Worm (Caenorhabditis elegans) whole organism, early embryonic: ENCODE data around the gene miz-1.

Source experiments
- B0310.2 ChIP-seq: sonication (generic microtip); optimal IDR thresholded peaks from 2 replicates; lab custom pipeline; 2016; ENCODE audit warnings: mild to moderate bottlenecking, missing genetic modification characterization, missing compliant biosample characterization
- F13C5.2 ChIP-seq: sonication (generic microtip); optimal IDR thresholded peaks from 2 replicates; lab custom pipeline; 2017; ENCODE audit warnings: mild to moderate bottlenecking, missing genetic modification characterization, inconsistent platforms, missing compliant biosample characterization
- aly-1 ChIP-seq: sonication (generic microtip); optimal IDR thresholded peaks from 2 replicates; lab custom pipeline; 2016; ENCODE audit warnings: missing genetic modification characterization, missing compliant biosample characterization
- ama-1 ChIP-seq: fragments of 150-350 bp; optimal IDR thresholded peaks from 2 replicates; lab custom pipeline; 2014
- ceh-13 ChIP-seq: fragments of 200-800 bp; sonication (Bioruptor generic); optimal IDR thresholded peaks from 2 replicates; lab custom pipeline; 2018; ENCODE audit warnings: mild to moderate bottlenecking, missing genetic modification characterization, missing compliant biosample characterization
- ceh-36 ChIP-seq: sonication (generic microtip); optimal IDR thresholded peaks from 2 replicates; lab custom pipeline; 2016; ENCODE audit warnings: missing genetic modification characterization, inconsistent platforms, missing compliant biosample characterization
- ets-7 ChIP-seq: sonication (generic microtip); optimal IDR thresholded peaks from 2 replicates; lab custom pipeline; 2016; ENCODE audit warnings: missing genotype, missing genetic modification characterization, missing compliant biosample characterization
- flt-1 ChIP-seq: fragments of 200-800 bp; sonication (Bioruptor generic); IDR thresholded peaks from 2 replicates; pipeline ENCODE4 v1.3.6; 2022; ENCODE audit warnings: missing genetic modification characterization, missing compliant biosample characterization
- hmbx-1 ChIP-seq: sonication (generic microtip); optimal IDR thresholded peaks from 2 replicates; lab custom pipeline; 2016; ENCODE audit warnings: mild to moderate bottlenecking, missing genetic modification characterization, missing compliant biosample characterization
- hmg-4 ChIP-seq: fragments of 200-800 bp; sonication (Bioruptor generic); optimal IDR thresholded peaks from 2 replicates; lab custom pipeline; 2018; ENCODE audit warnings: mild to moderate bottlenecking, missing genetic modification characterization, missing compliant biosample characterization
- hnd-1 ChIP-seq: sonication (generic microtip); optimal IDR thresholded peaks from 2 replicates; lab custom pipeline; 2016; ENCODE audit warnings: missing genetic modification characterization, missing compliant biosample characterization
- pes-1 ChIP-seq: fragments of 200-800 bp; sonication (Bioruptor generic); IDR thresholded peaks from 2 replicates; pipeline ENCODE4 v1.3.6; 2022; ENCODE audit warnings: missing genetic modification reagents, missing genetic modification characterization, missing compliant biosample characterization
- scrt-1 ChIP-seq: fragments of 200-800 bp; sonication (Bioruptor generic); IDR thresholded peaks from 2 replicates; pipeline ENCODE4 v1.3.6; 2022; ENCODE audit warnings: missing genetic modification characterization, missing compliant biosample characterization
- sea-1 ChIP-seq: fragments of 200-800 bp; sonication (Bioruptor generic); conservative IDR thresholded peaks from 2 replicates; pipeline ENCODE4 v1.3.6; 2022; ENCODE audit warnings: missing genetic modification characterization, missing compliant biosample characterization
- tbx-11 ChIP-seq: fragments of 200-800 bp; sonication (Bioruptor generic); IDR thresholded peaks from 2 replicates; pipeline ENCODE4 v1.3.6; 2022; ENCODE audit warnings: missing genetic modification characterization, missing compliant biosample characterization
- tbx-37 ChIP-seq: fragments of 200-800 bp; sonication (Bioruptor generic); conservative IDR thresholded peaks from 2 replicates; pipeline ENCODE4 v1.3.6; 2022; ENCODE audit warnings: missing genetic modification reagents, missing genetic modification characterization, missing compliant biosample characterization
- tra-4 ChIP-seq: sonication (generic microtip); optimal IDR thresholded peaks from 2 replicates; lab custom pipeline; 2017; ENCODE audit warnings: missing genetic modification characterization, missing compliant biosample characterization

miz-1 gene

ce11 chrIV:10812099-10812498, at the start of gene miz-1:
miz-1 (plus strand) TSS chrIV:10812399.
- TF ChIP-seq flt-1 (GFP tag; lab: Robert Waterston, UW): no peak
- TF ChIP-seq pes-1 (GFP tag; lab: Robert Waterston, UW): no peak
- TF ChIP-seq ets-7 (tag; lab: Kevin White, UChicago): no peak
- TF ChIP-seq scrt-1 (GFP tag; lab: Robert Waterston, UW): no peak
- no peak for TF ChIP-seq ceh-13 (GFP tag; lab: Kevin White, UChicago)
- TF ChIP-seq B0310.2 (tag; lab: Kevin White, UChicago): no peak
- TF ChIP-seq hmg-4 (GFP tag; lab: Kevin White, UChicago): no peak
- TF ChIP-seq tbx-11: no peak
- no peak for TF ChIP-seq tbx-37
- TF ChIP-seq tra-4 (tag; lab: Kevin White, UChicago): no peak
- no peak for TF ChIP-seq sea-1 (GFP tag; lab: Robert Waterston, UW)
- TF ChIP-seq hnd-1: no peak
- no peak for TF ChIP-seq ceh-36 (tag; lab: Kevin White, UChicago)
- no peak for TF ChIP-seq ama-1 (lab: Kevin White, UChicago)

- TF ChIP-seq hnd-1 (no peak), hmg-4 (GFP tag; lab: Kevin White, UChicago) (no peak), tbx-11 (no peak), tbx-37 (no peak), ets-7 (tag; lab: Kevin White, UChicago) (no peak), aly-1 (no peak), hmbx-1 (no peak), tra-4 (tag; lab: Kevin White, UChicago) (no peak), flt-1 (GFP tag; lab: Robert Waterston, UW) (no peak), sea-1 (GFP tag; lab: Robert Waterston, UW) (no peak), pes-1 (GFP tag; lab: Robert Waterston, UW) (no peak), ceh-13 (GFP tag; lab: Kevin White, UChicago) (no peak), B0310.2 (tag; lab: Kevin White, UChicago) (no peak), ceh-36 (tag; lab: Kevin White, UChicago) (no peak), scrt-1 (GFP tag; lab: Robert Waterston, UW) (no peak), ama-1 (lab: Kevin White, UChicago) (no peak), F13C5.2 (tag; lab: Kevin White, UChicago) (no peak)
These were observed 48.0 kb upstream of the miz-1 start, which contains the start of gene T25B9.11 for ce11 chrIV:10764206-10764605. T25B9.11 (plus strand) TSS chrIV:10764506.

ce11 chrIV:10765053-10765452, 47.1 kb upstream of the miz-1 start, which contains the start of gene T25B9.12:
T25B9.12 (plus strand) TSS chrIV:10765353.
- TF ChIP-seq B0310.2 (tag; lab: Kevin White, UChicago) (no peak), ceh-36 (tag; lab: Kevin White, UChicago) (no peak), aly-1 (no peak), scrt-1 (GFP tag; lab: Robert Waterston, UW) (no peak), ets-7 (tag; lab: Kevin White, UChicago) (no peak), ama-1 (lab: Kevin White, UChicago) (no peak), tra-4 (tag; lab: Kevin White, UChicago) (no peak), tbx-11 (no peak), sea-1 (GFP tag; lab: Robert Waterston, UW) (no peak), flt-1 (GFP tag; lab: Robert Waterston, UW) (no peak), pes-1 (GFP tag; lab: Robert Waterston, UW) (no peak), hnd-1 (no peak), tbx-37 (no peak), hmg-4 (GFP tag; lab: Kevin White, UChicago) (no peak), F13C5.2 (tag; lab: Kevin White, UChicago) (no peak), ceh-13 (GFP tag; lab: Kevin White, UChicago) (no peak), hmbx-1 (no peak)

ce11 chrIV:10766071-10766470, 46.1 kb upstream of the miz-1 start:
- TF ChIP-seq tbx-37 (no peak), tra-4 (tag; lab: Kevin White, UChicago) (no peak), ets-7 (tag; lab: Kevin White, UChicago) (no peak), hmbx-1 (no peak), ceh-13 (GFP tag; lab: Kevin White, UChicago) (no peak), pes-1 (GFP tag; lab: Robert Waterston, UW) (no peak), F13C5.2 (tag; lab: Kevin White, UChicago) (no peak), hmg-4 (GFP tag; lab: Kevin White, UChicago) (no peak), sea-1 (GFP tag; lab: Robert Waterston, UW) (no peak), B0310.2 (tag; lab: Kevin White, UChicago) (no peak), hnd-1 (no peak), tbx-11 (no peak), flt-1 (GFP tag; lab: Robert Waterston, UW) (no peak), ama-1 (lab: Kevin White, UChicago) (no peak)

ce11 chrIV:10768146-10768636, 44.0 kb upstream of the miz-1 start, which contains the start of gene T25B9.8:
T25B9.8 (minus strand) TSS chrIV:10768196.
- TF ChIP-seq flt-1 (GFP tag; lab: Robert Waterston, UW) (no peak), tra-4 (tag; lab: Kevin White, UChicago) (no peak), B0310.2 (tag; lab: Kevin White, UChicago) (no peak), hmbx-1 (no peak), F13C5.2 (tag; lab: Kevin White, UChicago) (no peak), ceh-13 (GFP tag; lab: Kevin White, UChicago) (no peak), tbx-11 (no peak), scrt-1 (GFP tag; lab: Robert Waterston, UW) (no peak), pes-1 (GFP tag; lab: Robert Waterston, UW) (no peak), aly-1 (no peak), hnd-1 (no peak), ceh-36 (tag; lab: Kevin White, UChicago) (no peak), tbx-37 (no peak), sea-1 (GFP tag; lab: Robert Waterston, UW) (no peak), ets-7 (tag; lab: Kevin White, UChicago) (no peak)

ce11 chrIV:10769353-10769752, 42.8 kb upstream of the miz-1 start, which contains the start of gene T25B9.9:
T25B9.9 (plus strand) TSS chrIV:10769653.
- no peak for TF ChIP-seq hmg-4 (GFP tag; lab: Kevin White, UChicago)
- TF ChIP-seq pes-1 (GFP tag; lab: Robert Waterston, UW): no peak
- no peak for TF ChIP-seq tra-4 (tag; lab: Kevin White, UChicago)
- no peak for TF ChIP-seq ama-1 (lab: Kevin White, UChicago)
- TF ChIP-seq F13C5.2 (tag; lab: Kevin White, UChicago): no peak
- no peak for TF ChIP-seq hmbx-1
- TF ChIP-seq aly-1: no peak
- no peak for TF ChIP-seq ets-7 (tag; lab: Kevin White, UChicago)
- no peak for TF ChIP-seq hnd-1
- no peak for TF ChIP-seq tbx-37
- no peak for TF ChIP-seq tbx-11
- TF ChIP-seq B0310.2 (tag; lab: Kevin White, UChicago): no peak
- no peak for TF ChIP-seq scrt-1 (GFP tag; lab: Robert Waterston, UW)
